Fruit fly (Drosophila melanogaster): ENCODE measurements around the gene CG17258.

DNA sequence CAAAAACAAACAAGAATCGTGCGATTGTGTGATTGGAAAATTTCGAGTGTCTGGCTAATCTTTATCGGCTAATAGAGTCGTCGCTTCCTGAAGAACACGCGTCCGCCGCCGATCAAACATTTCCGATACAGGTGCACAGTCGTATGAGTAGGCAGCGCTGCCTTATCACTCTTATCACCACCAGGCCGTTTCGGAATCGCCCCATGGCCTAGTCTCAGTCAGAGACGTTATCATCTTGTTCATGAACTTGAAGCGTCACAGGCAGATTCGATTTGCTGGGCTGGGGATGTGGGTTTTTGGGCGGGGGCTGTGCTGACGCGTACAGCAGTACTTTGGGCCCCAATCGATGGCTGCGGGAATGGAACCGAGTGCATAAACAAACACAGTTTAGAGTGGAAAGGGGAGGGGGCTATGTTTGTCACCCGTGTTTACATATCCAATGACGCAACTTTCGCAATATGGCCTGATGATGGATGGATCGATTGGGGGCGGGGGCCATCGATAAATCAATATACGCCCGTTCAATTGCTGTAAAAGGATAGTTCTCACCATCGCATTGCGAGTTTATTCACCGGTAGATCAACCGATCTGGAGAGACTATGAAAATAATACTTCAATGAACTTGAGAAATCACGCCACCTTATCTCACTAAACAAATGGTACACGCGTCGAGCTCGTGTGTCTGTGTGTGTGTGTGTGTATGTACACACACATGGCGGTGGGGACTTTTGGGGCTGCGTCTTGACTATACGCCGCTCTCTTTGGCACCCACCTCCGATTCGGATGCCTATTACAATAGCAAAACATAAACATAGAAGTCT is 23.0 kb upstream of the CG17258 start:
- TF ChIP-seq z (GFP tag; IDR thresholded peaks at IDR 0.05) (no peak), fu2 (GFP tag; optimal IDR thresholded peaks at IDR 0.05) (no peak), CG10959 (GFP tag; IDR thresholded peaks at IDR 0.05) (no peak)
